Worm (Caenorhabditis elegans) whole organism, mixed stage, embryonic: ENCODE measurements around the gene ins-8.

ENCODE experiments used
- cnd-1 ChIP-seq: fragments of 200-800 bp; sonication (Bioruptor generic); optimal IDR thresholded peaks from 2 replicates; lab custom pipeline; 2018; ENCODE audit warnings: mild to moderate bottlenecking, missing genetic modification characterization, missing compliant biosample characterization
- ham-2 ChIP-seq: fragments of 200-800 bp; sonication (Bioruptor generic); optimal IDR thresholded peaks from 2 replicates; lab custom pipeline; 2018; ENCODE audit warnings: mild to moderate bottlenecking, missing genetic modification characterization, missing compliant biosample characterization
- mep-1 ChIP-seq: fragments of 150-350 bp; optimal IDR thresholded peaks from 2 replicates; lab custom pipeline; 2017; ENCODE audit warnings: missing biosample characterization, missing genetic modification reagents, missing genetic modification characterization, inconsistent platforms
- mls-2 ChIP-seq: sonication (generic microtip); optimal IDR thresholded peaks from 2 replicates; lab custom pipeline; 2016; ENCODE audit warnings: mild to moderate bottlenecking, missing genetic modification characterization, moderate library complexity, missing compliant biosample characterization
- nhr-12 ChIP-seq: fragments of 150-350 bp; optimal IDR thresholded peaks from 2 replicates; lab custom pipeline; 2014; ENCODE audit warnings: missing biosample characterization, missing genetic modification characterization
- nhr-237 ChIP-seq: fragments of 150-350 bp; optimal IDR thresholded peaks from 2 replicates; lab custom pipeline; 2014; ENCODE audit warnings: missing biosample characterization, missing genetic modification characterization
- snpc-4 ChIP-seq: fragments of 150-350 bp; optimal IDR thresholded peaks from 2 replicates; lab custom pipeline; 2014; ENCODE audit warnings: missing biosample characterization, missing genetic modification characterization
- tbx-8 ChIP-seq: fragments of 200-800 bp; sonication (Bioruptor generic); optimal IDR thresholded peaks from 2 replicates; lab custom pipeline; 2018; ENCODE audit warnings: mild to moderate bottlenecking, missing genetic modification characterization, moderate library complexity, missing compliant biosample characterization
- ztf-11 ChIP-seq: fragments of 150-350 bp; optimal IDR thresholded peaks from 2 replicates; lab custom pipeline; 2014; ENCODE audit warnings: missing biosample characterization, missing genetic modification characterization

ce11 chrIV:9716490-9716889 is 35.7 kb upstream of the ins-8 start:
- TF ChIP-seq ztf-11 (tag; lab: Kevin White, UChicago) = no peak
- no peak for TF ChIP-seq mls-2 (tag; lab: Kevin White, UChicago)
- TF ChIP-seq ham-2 (GFP tag; lab: Kevin White, UChicago) = no peak
- TF ChIP-seq nhr-12 (tag; lab: Kevin White, UChicago) = no peak
- no peak for TF ChIP-seq mep-1 (tag; lab: Kevin White, UChicago)
- no peak for TF ChIP-seq nhr-237 (tag; lab: Kevin White, UChicago)
- TF ChIP-seq tbx-8 (GFP tag; lab: Kevin White, UChicago) = no peak
- TF ChIP-seq cnd-1 (tag; lab: Kevin White, UChicago) = no peak
- no peak for TF ChIP-seq snpc-4 (tag; lab: Kevin White, UChicago)
